Worm (Caenorhabditis elegans): ENCODE measurements around the gene cpt-4.

cpt-4 gene

ce11 chrV:5038449-5038848 is 10.9 kb upstream of the cpt-4 start:
- TF ChIP-seq ceh-22 (tag; optimal IDR thresholded peaks at IDR 0.05) (no peak), sdc-2 (tag; optimal IDR thresholded peaks at IDR 0.05) (no peak), syd-9 (tag; optimal IDR thresholded peaks at IDR 0.05) (no peak), lim-6 (tag; optimal IDR thresholded peaks at IDR 0.05) (no peak), odd-2 (tag; optimal IDR thresholded peaks at IDR 0.05) (no peak), ztf-16 (tag; optimal IDR thresholded peaks at IDR 0.05) (no peak), C08G9.2 (tag; optimal IDR thresholded peaks at IDR 0.05) (no peak), tbx-2 (tag; optimal IDR thresholded peaks at IDR 0.05) (no peak), F13H6.1 (tag; optimal IDR thresholded peaks at IDR 0.05) (no peak), T23F11.4 (GFP tag; optimal IDR thresholded peaks at IDR 0.05) (no peak)

ce11 chrV:5036364-5036763 is 8.8 kb upstream of the cpt-4 start, which contains the start of gene K11D12.7:
TSS of gene K11D12.7 (minus strand) at chrV:5036464.
- no peak for TF ChIP-seq hlh-15 (tag; optimal IDR thresholded peaks at IDR 0.05)

- no peak for TF ChIP-seq elt-4 (tag; optimal IDR thresholded peaks at IDR 0.05)
Observed at ce11 chrV:5035058-5035457, 7.5 kb upstream of the cpt-4 start, which contains the start of gene K11D12.6. TSS of gene K11D12.6 (minus strand) at chrV:5035158.

- TF ChIP-seq dve-1 (tag; optimal IDR thresholded peaks at IDR 0.05) (no peak), zip-5 (tag; optimal IDR thresholded peaks at IDR 0.05) (no peak), pax-1 (tag; optimal IDR thresholded peaks at IDR 0.05) (no peak), ceh-14 (tag; optimal IDR thresholded peaks at IDR 0.05) (no peak), syd-9 (tag; optimal IDR thresholded peaks at IDR 0.05) (no peak), hlh-30 (tag; optimal IDR thresholded peaks at IDR 0.05; ENCODE audit: insufficient read depth) (no peak), ahr-1 (tag; optimal IDR thresholded peaks at IDR 0.05) (no peak), ref-2 (tag; optimal IDR thresholded peaks at IDR 0.05) (no peak), dmd-4 (tag; optimal IDR thresholded peaks at IDR 0.05; ENCODE audit: borderline replicate concordance) (no peak), ama-1 (optimal IDR thresholded peaks at IDR 0.05) (no peak), nfya-1 (tag; optimal IDR thresholded peaks at IDR 0.05) (no peak), unc-86 (tag; optimal IDR thresholded peaks at IDR 0.05) (no peak), ceh-19 (GFP tag; optimal IDR thresholded peaks at IDR 0.05) (no peak), pros-1 (tag; optimal IDR thresholded peaks at IDR 0.05) (no peak), Y22D7AL.16 (tag; optimal IDR thresholded peaks at IDR 0.05) (no peak), pqm-1 (tag; optimal IDR thresholded peaks at IDR 0.05) (no peak), pag-3 (tag; optimal IDR thresholded peaks at IDR 0.05; ENCODE audit: borderline replicate concordance) (no peak), ceh-30 (tag; optimal IDR thresholded peaks at IDR 0.05) (no peak)
Observed at ce11 chrV:5033099-5033498, 5.6 kb upstream of the cpt-4 start, which contains the start of gene K11D12.13. TSS of gene K11D12.13 (plus strand) at chrV:5033399.

ce11 chrV:5032176-5032575 is 4.7 kb upstream of the cpt-4 start:
- TF ChIP-seq ceh-31 (tag; optimal IDR thresholded peaks at IDR 0.05) (no peak), lin-11 (tag; optimal IDR thresholded peaks at IDR 0.05) (no peak), ceh-18 (tag; optimal IDR thresholded peaks at IDR 0.05) (no peak), C38D4.7 (GFP tag; optimal IDR thresholded peaks at IDR 0.05) (no peak), pax-1 (tag; optimal IDR thresholded peaks at IDR 0.05) (no peak), hlh-6 (tag; optimal IDR thresholded peaks at IDR 0.05) (no peak), K02D7.2 (tag; optimal IDR thresholded peaks at IDR 0.05) (no peak), ceh-19 (GFP tag; optimal IDR thresholded peaks at IDR 0.05) (no peak), tbx-7 (tag; optimal IDR thresholded peaks at IDR 0.05) (no peak), F13H6.1 (tag; optimal IDR thresholded peaks at IDR 0.05) (no peak), ceh-34 (tag; optimal IDR thresholded peaks at IDR 0.05) (no peak), unc-42 (tag; optimal IDR thresholded peaks at IDR 0.05) (no peak), rnt-1 (tag; optimal IDR thresholded peaks at IDR 0.05) (no peak), ceh-2 (tag; optimal IDR thresholded peaks at IDR 0.05) (no peak), dve-1 (tag; optimal IDR thresholded peaks at IDR 0.05) (no peak), elt-2 (tag; optimal IDR thresholded peaks at IDR 0.05) (no peak), ceh-14 (tag; optimal IDR thresholded peaks at IDR 0.05) (no peak), K09A11.1 (tag; optimal IDR thresholded peaks at IDR 0.05; ENCODE audit: insufficient read depth) (no peak)

All from whole organism, late embryonic.